Worm (Caenorhabditis elegans): ENCODE data around the gene tin-9.2.

ce11 chrIV:13098652-13099051 lies at the start of gene tin-9.2, which contains the start of the genes dli-1 and exos-4.1:
- TF ChIP-seq F13C5.2 (tag; optimal IDR thresholded peaks at IDR 0.05) (peak; percentile 41), ama-1 (optimal IDR thresholded peaks at IDR 0.05) (no peak), hmbx-1 (tag; optimal IDR thresholded peaks at IDR 0.05) (no peak), B0310.2 (tag; optimal IDR thresholded peaks at IDR 0.05) (no peak), aly-1 (tag; optimal IDR thresholded peaks at IDR 0.05) (no peak), tra-4 (tag; optimal IDR thresholded peaks at IDR 0.05) (no peak), tbx-11 (GFP tag; IDR thresholded peaks at IDR 0.05) (no peak), tbx-37 (GFP tag; conservative IDR thresholded peaks at IDR 0.05) (no peak), hnd-1 (tag; optimal IDR thresholded peaks at IDR 0.05) (no peak), flt-1 (GFP tag; IDR thresholded peaks at IDR 0.05) (no peak), ceh-13 (GFP tag; optimal IDR thresholded peaks at IDR 0.05) (no peak), ets-7 (tag; optimal IDR thresholded peaks at IDR 0.05) (no peak)
